Fruit fly (Drosophila melanogaster) whole organism, embryonic: Measurements from ENCODE around the gene ec.

Source experiments
- Adf1 ChIP-seq: fragments of 200-800 bp; sonication (Bioruptor generic); IDR thresholded peaks from 2 replicates; pipeline ENCODE4 v1.3.6; 2022; ENCODE audit warnings: missing biosample characterization, missing genetic modification characterization
- B-H1 ChIP-seq: fragments of 200-800 bp; sonication (Bioruptor generic); IDR thresholded peaks from 3 replicates; pipeline ENCODE4 v1.3.6; 2022; ENCODE audit warnings: missing biosample characterization, missing genetic modification characterization
- CG10979 ChIP-seq: fragments of 200-800 bp; sonication (Bioruptor generic); optimal IDR thresholded peaks from 2 replicates; lab custom pipeline; 2018; ENCODE audit warnings: missing biosample characterization, mild to moderate bottlenecking, missing genetic modification characterization, moderate library complexity
- CG11398 ChIP-seq: fragments of 200-800 bp; sonication (Bioruptor generic); optimal IDR thresholded peaks from 2 replicates; lab custom pipeline; 2016; ENCODE audit warnings: missing biosample characterization, missing genetic modification characterization
- CG14050 ChIP-seq: fragments of 200-800 bp; sonication (Bioruptor generic); IDR thresholded peaks from 3 replicates; pipeline ENCODE4 v1.3.6; 2022; ENCODE audit warnings: missing biosample characterization, missing genetic modification characterization
- CG14965 ChIP-seq: fragments of 200-800 bp; sonication (Bioruptor generic); optimal IDR thresholded peaks from 2 replicates; lab custom pipeline; 2016; ENCODE audit warnings: missing biosample characterization, missing genetic modification characterization, borderline replicate concordance
- CG16815 ChIP-seq: fragments of 200-800 bp; sonication (Bioruptor generic); optimal IDR thresholded peaks from 3 replicates; lab custom pipeline; 2017; ENCODE audit warnings: missing biosample characterization, mild to moderate bottlenecking, missing genetic modification characterization
- CG17385 ChIP-seq: fragments of 200-800 bp; sonication (Bioruptor generic); optimal IDR thresholded peaks from 3 replicates; lab custom pipeline; 2018; ENCODE audit warnings: missing biosample characterization, mild to moderate bottlenecking, missing genetic modification characterization
- CG17829 ChIP-seq: fragments of 200-800 bp; optimal IDR thresholded peaks from 2 replicates; lab custom pipeline; 2019; ENCODE audit warnings: missing biosample characterization, mild to moderate bottlenecking, missing genetic modification characterization, moderate library complexity
- CG18011 ChIP-seq: fragments of 200-800 bp; sonication (Bioruptor generic); optimal IDR thresholded peaks from 2 replicates; lab custom pipeline; 2017; ENCODE audit warnings: missing biosample characterization, missing genetic modification characterization, mild to moderate bottlenecking, moderate library complexity, missing genotype
- CG1832 ChIP-seq: fragments of 200-800 bp; sonication (Bioruptor generic); optimal IDR thresholded peaks from 2 replicates; lab custom pipeline; 2017; ENCODE audit warnings: missing biosample characterization, mild to moderate bottlenecking, missing genetic modification characterization, inconsistent platforms
- CG2116 ChIP-seq: fragments of 200-800 bp; sonication (Bioruptor generic); optimal IDR thresholded peaks from 3 replicates; lab custom pipeline; 2018; ENCODE audit warnings: missing biosample characterization, mild to moderate bottlenecking, missing genetic modification characterization
- CG32532 ChIP-seq: fragments of 200-800 bp; sonication (Bioruptor generic); IDR thresholded peaks from 2 replicates; pipeline ENCODE4 v1.3.6; 2022; ENCODE audit warnings: missing biosample characterization, missing genetic modification characterization
- CG33213 ChIP-seq: fragments of 200-800 bp; sonication (Bioruptor generic); optimal IDR thresholded peaks from 3 replicates; lab custom pipeline; 2016; ENCODE audit warnings: missing biosample characterization, missing genetic modification characterization
- CG5180 ChIP-seq: fragments of 200-800 bp; sonication (Bioruptor generic); optimal IDR thresholded peaks from 3 replicates; lab custom pipeline; 2017; ENCODE audit warnings: missing biosample characterization, missing genetic modification characterization, mild to moderate bottlenecking, moderate library complexity, missing genetic modification reagents
- CG6854 ChIP-seq: fragments of 200-800 bp; sonication (Bioruptor generic); optimal IDR thresholded peaks from 3 replicates; lab custom pipeline; 2017; ENCODE audit warnings: missing biosample characterization, mild to moderate bottlenecking, missing genetic modification characterization
- CG8388 ChIP-seq: fragments of 200-800 bp; sonication (Bioruptor generic); optimal IDR thresholded peaks from 2 replicates; lab custom pipeline; 2019; ENCODE audit warnings: missing biosample characterization, mild to moderate bottlenecking, missing genetic modification characterization, moderate library complexity
- CG9876 ChIP-seq: fragments of 200-800 bp; sonication (Bioruptor generic); optimal IDR thresholded peaks from 2 replicates; lab custom pipeline; 2016; ENCODE audit warnings: missing biosample characterization, missing genetic modification characterization
- CG9932 ChIP-seq: fragments of 200-800 bp; sonication (Bioruptor generic); IDR thresholded peaks from 2 replicates; pipeline ENCODE4 v1.3.6; 2022; ENCODE audit warnings: missing biosample characterization, missing genetic modification characterization
- CHES-1-like ChIP-seq: fragments of 200-800 bp; sonication (Bioruptor generic); optimal IDR thresholded peaks from 2 replicates; lab custom pipeline; 2016; ENCODE audit warnings: missing biosample characterization, missing genetic modification characterization
- CrebB ChIP-seq: fragments of 200-800 bp; sonication (Bioruptor generic); optimal IDR thresholded peaks from 3 replicates; lab custom pipeline; 2018; ENCODE audit warnings: missing biosample characterization, mild to moderate bottlenecking, missing genetic modification characterization
- D ChIP-seq, 2 experiments: fragments of 200-800 bp in 1 of 2; fragments of >200 bp in 1 of 2; sonication (Bioruptor generic) in 1 of 2; optimal IDR thresholded peaks; 2 replicates in 1 of 2; 3 replicates in 1 of 2; lab custom pipeline; 2017; ENCODE audit warnings: mild to moderate bottlenecking in 1 of 2, missing biosample characterization in 1 of 2, missing genetic modification characterization in 1 of 2, missing genetic modification reagents in 1 of 2
- D19B ChIP-seq: fragments of 200-800 bp; sonication (Bioruptor generic); optimal IDR thresholded peaks from 2 replicates; lab custom pipeline; 2017; ENCODE audit warnings: missing biosample characterization, mild to moderate bottlenecking, missing genetic modification characterization
- Dek ChIP-seq: fragments of 200-800 bp; sonication (Bioruptor generic); optimal IDR thresholded peaks from 3 replicates; lab custom pipeline; 2019; ENCODE audit warnings: missing biosample characterization, mild to moderate bottlenecking, missing genetic modification characterization, moderate library complexity
- Eip74EF ChIP-seq, 2 experiments: fragments of 200-800 bp in 1 of 2; fragments of >200 bp in 1 of 2; sonication (Bioruptor generic) in 1 of 2; optimal IDR thresholded peaks; 2 replicates each; lab custom pipeline; 2017 to 2019; ENCODE audit warnings: missing biosample characterization in 2 of 2, missing genetic modification characterization in 2 of 2, mild to moderate bottlenecking in 1 of 2, moderate library complexity in 1 of 2
- Gsc ChIP-seq: fragments of 200-800 bp; sonication (Bioruptor generic); IDR thresholded peaks from 2 replicates; pipeline ENCODE4 v1.3.6; 2022; ENCODE audit warnings: missing biosample characterization, missing genetic modification characterization
- HHEX ChIP-seq: fragments of 200-800 bp; sonication (Bioruptor generic); optimal IDR thresholded peaks from 3 replicates; lab custom pipeline; 2017; ENCODE audit warnings: missing biosample characterization, mild to moderate bottlenecking, missing genetic modification characterization, missing genetic modification reagents
- HmgD ChIP-seq: fragments of 200-800 bp; sonication (Bioruptor generic); optimal IDR thresholded peaks from 3 replicates; lab custom pipeline; 2016; ENCODE audit warnings: missing biosample characterization, missing genetic modification characterization
- Kr ChIP-seq: fragments of 200-800 bp; sonication (Bioruptor generic); optimal IDR thresholded peaks from 2 replicates; lab custom pipeline; 2017; ENCODE audit warnings: missing biosample characterization, mild to moderate bottlenecking, missing genetic modification characterization
- Med ChIP-seq: fragments of 200-800 bp; sonication (Bioruptor generic); peaks from one replicate; lab custom pipeline; 2016; ENCODE audit warnings: missing biosample characterization, missing genetic modification characterization, mild to moderate bottlenecking, inconsistent platforms, moderate library complexity
- NFAT ChIP-seq: fragments of 200-800 bp; sonication (Bioruptor generic); IDR thresholded peaks from 2 replicates; pipeline ENCODE4 v1.3.6; 2022; ENCODE audit warnings: missing biosample characterization, missing genetic modification characterization
- NK7.1 ChIP-seq: fragments of 200-800 bp; sonication (Bioruptor generic); optimal IDR thresholded peaks from 3 replicates; lab custom pipeline; 2016; ENCODE audit warnings: missing biosample characterization, missing genetic modification characterization
- Sry-δ ChIP-seq: fragments of 200-800 bp; sonication (Bioruptor generic); optimal IDR thresholded peaks from 2 replicates; lab custom pipeline; 2016; ENCODE audit warnings: missing biosample characterization, missing genetic modification characterization
- Trl ChIP-seq, 3 experiments: fragments of >200 bp in 2 of 3; fragments of 200-800 bp in 1 of 3; sonication (Bioruptor generic) in 1 of 3; optimal IDR thresholded peaks; 2 replicates in 1 of 3; 3 replicates in 2 of 3; lab custom pipeline; 2016 to 2017; ENCODE audit warnings: missing biosample characterization in 1 of 3, missing genetic modification characterization in 1 of 3
- amos ChIP-seq: fragments of 200-800 bp; sonication (Bioruptor generic); IDR thresholded peaks from 2 replicates; pipeline ENCODE4 v1.3.6; 2022; ENCODE audit warnings: missing biosample characterization, missing genetic modification characterization; ENCODE audit not compliant: partially characterized antibody
- bcd ChIP-seq: fragments of 200-800 bp; sonication (Bioruptor generic); optimal IDR thresholded peaks from 2 replicates; lab custom pipeline; 2017; ENCODE audit warnings: missing biosample characterization, mild to moderate bottlenecking, missing genetic modification characterization
- dmrt11E ChIP-seq: fragments of 200-800 bp; sonication (Bioruptor generic); optimal IDR thresholded peaks from 3 replicates; lab custom pipeline; 2018; ENCODE audit warnings: missing biosample characterization, mild to moderate bottlenecking, missing genetic modification characterization, moderate library complexity
- eve ChIP-seq, 2 experiments: fragments of >200 bp; optimal IDR thresholded peaks; 2 replicates each; lab custom pipeline; 2017; ENCODE audit warnings: missing biosample characterization in 2 of 2, missing genetic modification characterization in 2 of 2
- gro ChIP-seq: fragments of 200-800 bp; sonication (Bioruptor generic); optimal IDR thresholded peaks from 2 replicates; lab custom pipeline; 2016; ENCODE audit warnings: missing biosample characterization, missing genetic modification characterization
- insv ChIP-seq, 2 experiments: fragments of 200-800 bp; sonication (Bioruptor generic); optimal IDR thresholded peaks; 3 replicates each; lab custom pipeline; 2016 to 2018; ENCODE audit warnings: missing biosample characterization in 2 of 2, missing genetic modification characterization in 2 of 2
- jigr1 ChIP-seq: fragments of 200-800 bp; sonication (Bioruptor generic); IDR thresholded peaks from 3 replicates; pipeline ENCODE4 v1.3.6; 2022; ENCODE audit warnings: missing biosample characterization, missing genetic modification characterization
- lola ChIP-seq, 3 experiments: fragments of >200 bp in 2 of 3; fragments of 200-800 bp in 1 of 3; sonication (Bioruptor generic) in 1 of 3; optimal IDR thresholded peaks; 2 replicates each; lab custom pipeline; 2017 to 2019; ENCODE audit warnings: missing biosample characterization in 3 of 3, missing genetic modification characterization in 3 of 3, mild to moderate bottlenecking in 1 of 3, moderate library complexity in 1 of 3
- nau ChIP-seq: fragments of 200-800 bp; sonication (Bioruptor generic); optimal IDR thresholded peaks from 3 replicates; lab custom pipeline; 2017; ENCODE audit warnings: missing biosample characterization, mild to moderate bottlenecking, missing genetic modification characterization, missing genetic modification reagents
- sd ChIP-seq: fragments of 200-800 bp; sonication (Bioruptor generic); optimal IDR thresholded peaks from 3 replicates; lab custom pipeline; 2018; ENCODE audit warnings: missing biosample characterization, mild to moderate bottlenecking, missing genetic modification characterization, moderate library complexity
- stc ChIP-seq: fragments of 200-800 bp; sonication (Bioruptor generic); IDR thresholded peaks from 2 replicates; pipeline ENCODE4 v1.3.6; 2022; ENCODE audit warnings: missing biosample characterization, missing genetic modification characterization
- tna ChIP-seq: fragments of 200-800 bp; sonication (Bioruptor generic); IDR thresholded peaks from 2 replicates; pipeline ENCODE4 v1.3.6; 2022; ENCODE audit warnings: missing biosample characterization, missing genetic modification characterization; ENCODE audit not compliant: partially characterized antibody
- toy ChIP-seq: fragments of 200-800 bp; sonication (Bioruptor generic); IDR thresholded peaks from 2 replicates; pipeline ENCODE4 v1.3.6; 2022; ENCODE audit warnings: missing biosample characterization, missing genetic modification characterization
- vfl ChIP-seq: fragments of 200-800 bp; sonication (Bioruptor generic); optimal IDR thresholded peaks from 2 replicates; lab custom pipeline; 2016; ENCODE audit warnings: missing biosample characterization, missing genetic modification characterization

Gene ec

DNA sequence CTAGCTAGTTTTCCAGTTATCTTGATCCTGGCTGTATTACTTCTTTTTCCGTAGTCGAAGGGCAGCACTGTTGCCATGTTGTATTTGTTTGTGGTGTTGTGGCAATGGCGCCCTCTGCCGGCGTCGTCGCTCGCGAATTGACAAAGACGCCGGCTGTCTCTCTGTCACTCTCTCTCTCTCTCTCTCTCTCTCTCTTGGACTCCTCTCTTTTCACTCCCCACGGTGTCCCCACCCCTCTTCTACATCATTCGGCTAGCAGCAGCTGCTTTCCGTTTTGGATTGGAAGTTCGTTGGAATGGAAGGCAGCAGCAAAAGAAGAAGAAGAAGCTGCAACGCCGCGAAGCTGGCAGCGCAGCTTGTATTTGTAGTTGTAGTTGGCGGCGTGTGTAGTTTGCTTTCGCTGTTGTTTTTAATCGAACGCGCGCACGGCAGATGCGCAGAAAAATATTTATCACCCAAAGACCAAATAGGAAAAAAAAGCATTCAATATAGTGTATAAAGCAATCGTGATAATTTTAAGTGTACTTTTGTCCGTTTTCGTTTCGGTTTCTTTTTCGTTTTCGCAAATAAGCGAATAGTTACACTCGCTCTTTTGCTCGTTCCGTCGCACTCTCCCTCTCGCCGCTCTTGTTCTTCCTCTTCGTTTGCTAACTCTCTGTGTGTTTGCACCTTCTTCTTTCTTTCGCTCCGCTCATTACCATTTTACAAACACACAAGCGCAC lies 31.7 kb upstream of the ec start (continued):
- no peak for TF ChIP-seq D (optimal IDR thresholded peaks at IDR 0.05; lab: Kevin White, UChicago)
- TF ChIP-seq D (GFP tag; optimal IDR thresholded peaks at IDR 0.05; lab: Kevin White, UChicago), result no peak
- peak; percentile 2; the same call in 1 of the 2 replicates for TF ChIP-seq NFAT
- TF ChIP-seq CrebB (tag; lab: Kevin White, UChicago), result no peak
- no peak for TF ChIP-seq CG14965 (GFP tag; lab: Kevin White, UChicago)
- no peak for TF ChIP-seq lola (GFP tag; optimal IDR thresholded peaks at IDR 0.05; lab: Kevin White, UChicago)
- TF ChIP-seq gro (GFP tag; lab: Kevin White, UChicago), result no peak
- peak; percentile 94 for TF ChIP-seq Trl (optimal IDR thresholded peaks at IDR 0.05; lab: Kevin White, UChicago)
- TF ChIP-seq Trl (GFP tag; optimal IDR thresholded peaks at IDR 0.05; lab: Kevin White, UChicago), result peak; percentile 46
- peak; percentile 27 for TF ChIP-seq Dek
- TF ChIP-seq Eip74EF (GFP tag; optimal IDR thresholded peaks at IDR 0.05; lab: Kevin White, UChicago), result peak in 1 of 2 experiments; percentile 32
- no peak for TF ChIP-seq Kr
- no peak for TF ChIP-seq CG9876 (GFP tag; lab: Kevin White, UChicago)
- no peak for TF ChIP-seq Sry-δ (GFP tag; lab: Kevin White, UChicago)
- no peak for TF ChIP-seq NK7.1
- TF ChIP-seq CG8388 (GFP tag; lab: Kevin White, UChicago), result no peak
- TF ChIP-seq dmrt11E (tag; lab: Kevin White, UChicago), result no peak
- no peak for TF ChIP-seq CG14050 (GFP tag; lab: Robert Waterston, UW)
- TF ChIP-seq CG17829 (tag; lab: Kevin White, UChicago), result peak; percentile 3
- no peak for TF ChIP-seq bcd
- TF ChIP-seq HHEX (GFP tag; lab: Kevin White, UChicago), result no peak
- no peak for TF ChIP-seq CHES-1-like (GFP tag; lab: Kevin White, UChicago)
- no peak for TF ChIP-seq stc (GFP tag; lab: Robert Waterston, UW)
- peak; percentile 66; the same call in 1 of the 2 replicates for TF ChIP-seq CG32532 (GFP tag; lab: Robert Waterston, UW)
- TF ChIP-seq CG16815 (GFP tag; lab: Kevin White, UChicago), result no peak
- no peak for TF ChIP-seq CG2116
- no peak for TF ChIP-seq Gsc (GFP tag; lab: Robert Waterston, UW)
- TF ChIP-seq CG33213 (GFP tag; lab: Kevin White, UChicago), result peak; percentile 13
- TF ChIP-seq toy, result no peak
- TF ChIP-seq D19B (GFP tag; lab: Kevin White, UChicago), result no peak
- peak; percentile 86 for TF ChIP-seq CG1832 (GFP tag; lab: Kevin White, UChicago)
- TF ChIP-seq tna (GFP tag; lab: Robert Waterston, UW), result no peak; the same call in 1 of the 2 replicates
- peak; percentile 23 for TF ChIP-seq CG6854
- no peak for TF ChIP-seq jigr1
- TF ChIP-seq eve (GFP tag; optimal IDR thresholded peaks at IDR 0.05; lab: Kevin White, UChicago), result no peak
- no peak for TF ChIP-seq vfl (GFP tag; lab: Kevin White, UChicago)
- no peak for TF ChIP-seq insv (GFP tag; optimal IDR thresholded peaks at IDR 0.05; lab: Kevin White, UChicago)
- no peak for TF ChIP-seq nau (GFP tag; lab: Kevin White, UChicago)
- TF ChIP-seq CG17385 (GFP tag; lab: Kevin White, UChicago), result peak; percentile 96
- no peak for TF ChIP-seq CG11398 (GFP tag; lab: Kevin White, UChicago)
- TF ChIP-seq CG10979 (tag; lab: Kevin White, UChicago), result no peak
- no peak for TF ChIP-seq CG9932
- TF ChIP-seq CG18011 (GFP tag; lab: Kevin White, UChicago), result no peak
- no peak; the same call in 1 of the 2 replicates for TF ChIP-seq amos (GFP tag; lab: Robert Waterston, UW)
- TF ChIP-seq Adf1 (GFP tag; lab: Robert Waterston, UW), result peak; percentile 91
- TF ChIP-seq sd (tag; lab: Kevin White, UChicago), result peak; percentile 49
- no peak for TF ChIP-seq B-H1
- TF ChIP-seq CG5180 (GFP tag; lab: Kevin White, UChicago), result peak; percentile 89
- no peak for TF ChIP-seq HmgD (GFP tag; lab: Kevin White, UChicago)
- peak; percentile 83 for TF ChIP-seq Med (GFP tag; lab: Kevin White, UChicago)
